Worm (Caenorhabditis elegans) whole organism, mixed stage, embryonic: Measurements from ENCODE around the gene rfth-1.

ENCODE experiments used
- M03D4.4 ChIP-seq: sonication (generic microtip); optimal IDR thresholded peaks from 2 replicates; lab custom pipeline; 2017; ENCODE audit warnings: mild to moderate bottlenecking, missing genetic modification characterization, missing compliant biosample characterization
- bed-3 ChIP-seq: fragments of 200-800 bp; sonication (Bioruptor generic); optimal IDR thresholded peaks from 3 replicates; lab custom pipeline; 2018; ENCODE audit warnings: mild to moderate bottlenecking, missing genetic modification characterization, moderate library complexity, missing compliant biosample characterization
- blmp-1 ChIP-seq: fragments of 150-350 bp; optimal IDR thresholded peaks from 2 replicates; lab custom pipeline; 2014; ENCODE audit warnings: missing biosample characterization, missing genetic modification characterization
- ceh-83 ChIP-seq: fragments of 200-800 bp; sonication (Bioruptor generic); optimal IDR thresholded peaks from 2 replicates; lab custom pipeline; 2018; ENCODE audit warnings: mild to moderate bottlenecking, missing genetic modification characterization, missing compliant biosample characterization
- ces-1 ChIP-seq: fragments of 150-350 bp; optimal IDR thresholded peaks from 2 replicates; lab custom pipeline; 2014; ENCODE audit warnings: missing biosample characterization, missing genetic modification reagents, missing genetic modification characterization
- cnd-1 ChIP-seq: fragments of 200-800 bp; sonication (Bioruptor generic); optimal IDR thresholded peaks from 2 replicates; lab custom pipeline; 2018; ENCODE audit warnings: mild to moderate bottlenecking, missing genetic modification characterization, missing compliant biosample characterization
- drap-1 ChIP-seq: fragments of 200-800 bp; sonication (Bioruptor generic); optimal IDR thresholded peaks from 3 replicates; lab custom pipeline; 2018; ENCODE audit warnings: mild to moderate bottlenecking, missing genetic modification characterization, missing compliant biosample characterization
- elt-1 ChIP-seq: sonication (generic microtip); optimal IDR thresholded peaks from 2 replicates; lab custom pipeline; 2017; ENCODE audit warnings: missing genetic modification characterization, mild to moderate bottlenecking, missing compliant biosample characterization, antibody characterized with exemption, moderate library complexity, borderline replicate concordance; ENCODE audit not compliant: insufficient read depth
- flh-1 ChIP-seq: fragments of 200-800 bp; sonication (Bioruptor generic); optimal IDR thresholded peaks from 2 replicates; lab custom pipeline; 2018; ENCODE audit warnings: mild to moderate bottlenecking, missing genetic modification characterization, moderate library complexity, missing compliant biosample characterization
- ham-2 ChIP-seq: fragments of 200-800 bp; sonication (Bioruptor generic); optimal IDR thresholded peaks from 2 replicates; lab custom pipeline; 2018; ENCODE audit warnings: mild to moderate bottlenecking, missing genetic modification characterization, missing compliant biosample characterization
- hlh-1 ChIP-seq: fragments of 150-350 bp; optimal IDR thresholded peaks from 2 replicates; lab custom pipeline; 2014; ENCODE audit warnings: missing biosample characterization, missing genetic modification reagents, missing genetic modification characterization
- lin-13 ChIP-seq: fragments of 150-350 bp; optimal IDR thresholded peaks from 2 replicates; lab custom pipeline; 2014; ENCODE audit warnings: missing biosample characterization, missing genetic modification characterization
- lin-32 ChIP-seq: fragments of 200-800 bp; sonication (Bioruptor generic); optimal IDR thresholded peaks from 2 replicates; lab custom pipeline; 2018; ENCODE audit warnings: mild to moderate bottlenecking, missing genetic modification characterization, missing compliant biosample characterization
- lsy-2 ChIP-seq: fragments of 150-350 bp; optimal IDR thresholded peaks from 2 replicates; lab custom pipeline; 2014; ENCODE audit warnings: missing biosample characterization, missing genetic modification characterization
- mep-1 ChIP-seq: fragments of 150-350 bp; optimal IDR thresholded peaks from 2 replicates; lab custom pipeline; 2017; ENCODE audit warnings: missing biosample characterization, missing genetic modification reagents, missing genetic modification characterization, inconsistent platforms
- mls-2 ChIP-seq: sonication (generic microtip); optimal IDR thresholded peaks from 2 replicates; lab custom pipeline; 2016; ENCODE audit warnings: mild to moderate bottlenecking, missing genetic modification characterization, moderate library complexity, missing compliant biosample characterization
- nhr-2 ChIP-seq: fragments of 150-350 bp; optimal IDR thresholded peaks from 2 replicates; lab custom pipeline; 2014; ENCODE audit warnings: missing biosample characterization, missing genetic modification characterization
- nhr-237 ChIP-seq: fragments of 150-350 bp; optimal IDR thresholded peaks from 2 replicates; lab custom pipeline; 2014; ENCODE audit warnings: missing biosample characterization, missing genetic modification characterization
- nhr-28 ChIP-seq: fragments of 150-350 bp; optimal IDR thresholded peaks from 2 replicates; lab custom pipeline; 2014; ENCODE audit warnings: missing biosample characterization, missing genetic modification characterization
- nhr-76 ChIP-seq: sonication (generic microtip); optimal IDR thresholded peaks from 2 replicates; lab custom pipeline; 2017; ENCODE audit warnings: missing biosample characterization, missing genetic modification characterization
- pha-4 ChIP-seq: fragments of 150-350 bp; optimal IDR thresholded peaks from 2 replicates; lab custom pipeline; 2018; ENCODE audit warnings: missing biosample characterization, missing genetic modification reagents, missing genetic modification characterization
- sem-2 ChIP-seq: fragments of 200-800 bp; sonication (Bioruptor generic); optimal IDR thresholded peaks from 2 replicates; lab custom pipeline; 2018; ENCODE audit warnings: mild to moderate bottlenecking, missing genetic modification characterization, missing compliant biosample characterization
- snpc-4 ChIP-seq: fragments of 150-350 bp; optimal IDR thresholded peaks from 2 replicates; lab custom pipeline; 2014; ENCODE audit warnings: missing biosample characterization, missing genetic modification characterization
- sptf-1 ChIP-seq: sonication (generic microtip); optimal IDR thresholded peaks from 2 replicates; lab custom pipeline; 2017; ENCODE audit warnings: mild to moderate bottlenecking, missing genetic modification characterization, moderate library complexity, missing compliant biosample characterization
- tbx-8 ChIP-seq: fragments of 200-800 bp; sonication (Bioruptor generic); optimal IDR thresholded peaks from 2 replicates; lab custom pipeline; 2018; ENCODE audit warnings: mild to moderate bottlenecking, missing genetic modification characterization, moderate library complexity, missing compliant biosample characterization
- unc-120 ChIP-seq: sonication (generic microtip); optimal IDR thresholded peaks from 2 replicates; lab custom pipeline; 2017; ENCODE audit warnings: missing genetic modification characterization, missing compliant biosample characterization; ENCODE audit not compliant: poor library complexity, severe bottlenecking
- unc-39 ChIP-seq: fragments of 150-350 bp; optimal IDR thresholded peaks from 2 replicates; lab custom pipeline; 2014; ENCODE audit warnings: missing biosample characterization, missing genetic modification characterization
- unc-62 ChIP-seq: fragments of 150-350 bp; optimal IDR thresholded peaks from 2 replicates; lab custom pipeline; 2014; ENCODE audit warnings: missing biosample characterization, missing genetic modification reagents, missing genetic modification characterization
- zip-8 ChIP-seq: fragments of 150-350 bp; optimal IDR thresholded peaks from 2 replicates; lab custom pipeline; 2014; ENCODE audit warnings: missing biosample characterization, missing genetic modification characterization
- ztf-11 ChIP-seq: fragments of 150-350 bp; optimal IDR thresholded peaks from 2 replicates; lab custom pipeline; 2014; ENCODE audit warnings: missing biosample characterization, missing genetic modification characterization

rfth-1 gene

DNA sequence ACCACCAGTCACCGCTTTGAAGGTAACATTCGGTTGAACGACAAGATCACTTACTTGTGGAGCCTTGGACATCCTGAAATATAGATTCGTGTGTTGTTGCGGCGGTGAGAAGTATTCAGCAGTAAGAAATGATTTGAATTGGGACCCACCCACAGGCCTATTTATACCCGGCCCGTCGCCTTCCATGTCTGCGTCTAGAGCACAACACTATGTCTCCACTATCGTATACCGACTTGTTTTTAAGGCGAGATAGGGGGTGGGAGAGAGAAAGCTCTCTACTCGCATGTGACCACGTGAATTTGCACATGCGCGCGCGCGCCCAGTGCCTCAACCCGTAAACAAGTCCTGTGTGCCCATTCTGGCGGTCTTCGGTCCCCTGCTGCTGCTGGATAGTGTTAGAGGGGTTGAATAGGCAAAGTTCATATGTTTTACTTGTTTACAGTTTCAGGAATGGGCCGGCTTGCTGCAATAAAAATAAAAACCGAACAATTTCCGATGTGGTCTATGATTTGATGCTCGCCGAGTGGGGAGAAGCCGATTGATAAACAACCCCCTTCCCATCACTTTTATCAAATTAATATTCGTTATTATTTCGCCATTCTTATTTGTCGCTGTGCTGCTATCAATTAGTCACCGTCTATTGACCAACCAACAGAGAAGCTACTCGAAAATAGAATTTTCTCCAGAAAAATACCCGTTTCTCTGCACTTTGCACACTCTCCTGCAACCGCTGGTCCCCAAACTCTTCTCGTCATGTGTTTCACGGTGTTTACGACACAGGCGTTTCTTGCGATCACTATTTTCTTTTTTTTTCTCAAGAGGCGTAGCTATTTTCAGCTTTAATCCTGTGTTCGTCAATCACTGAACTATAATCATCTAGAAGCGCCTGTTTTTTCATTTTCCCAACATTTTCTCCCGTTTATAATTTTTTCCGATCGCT lies 41.1 kb downstream of the rfth-1 start:
- TF ChIP-seq sem-2 (GFP tag; lab: Kevin White, UChicago) (peak; percentile 5), hlh-1 (peak; percentile 45), lin-13 (no peak), pha-4 (tag; lab: Kevin White, UChicago) (peak; percentile 50), drap-1 (GFP tag; lab: Kevin White, UChicago) (peak; percentile 30)

DNA sequence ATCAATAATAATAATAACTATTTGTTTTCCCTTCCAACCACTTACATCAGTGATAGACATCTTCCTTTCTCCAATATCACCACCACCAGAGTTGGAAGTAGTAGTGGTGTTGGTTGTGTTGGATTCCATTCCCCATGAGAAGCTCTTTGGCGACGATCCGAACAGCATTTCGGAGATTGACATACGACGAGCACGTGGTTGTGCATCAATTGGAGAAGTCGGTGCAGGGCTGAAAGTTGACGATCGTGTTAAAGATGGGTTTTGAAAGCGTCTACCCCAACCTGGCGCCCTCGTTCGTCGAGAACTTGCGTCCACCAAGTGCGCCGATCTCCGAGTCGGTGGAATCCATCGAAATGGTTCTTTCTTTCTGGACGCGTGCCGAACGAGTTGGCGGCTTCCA lies 42.1 kb downstream of the rfth-1 start:
- TF ChIP-seq tbx-8 (no peak), snpc-4 (tag; lab: Kevin White, UChicago) (no peak), lsy-2 (tag; lab: Kevin White, UChicago) (no peak), mep-1 (tag; lab: Kevin White, UChicago) (no peak), bed-3 (GFP tag; lab: Kevin White, UChicago) (no peak), cnd-1 (tag; lab: Kevin White, UChicago) (no peak), lin-32 (GFP tag; lab: Kevin White, UChicago) (no peak), sptf-1 (tag; lab: Kevin White, UChicago) (no peak), ztf-11 (tag; lab: Kevin White, UChicago) (no peak)

DNA sequence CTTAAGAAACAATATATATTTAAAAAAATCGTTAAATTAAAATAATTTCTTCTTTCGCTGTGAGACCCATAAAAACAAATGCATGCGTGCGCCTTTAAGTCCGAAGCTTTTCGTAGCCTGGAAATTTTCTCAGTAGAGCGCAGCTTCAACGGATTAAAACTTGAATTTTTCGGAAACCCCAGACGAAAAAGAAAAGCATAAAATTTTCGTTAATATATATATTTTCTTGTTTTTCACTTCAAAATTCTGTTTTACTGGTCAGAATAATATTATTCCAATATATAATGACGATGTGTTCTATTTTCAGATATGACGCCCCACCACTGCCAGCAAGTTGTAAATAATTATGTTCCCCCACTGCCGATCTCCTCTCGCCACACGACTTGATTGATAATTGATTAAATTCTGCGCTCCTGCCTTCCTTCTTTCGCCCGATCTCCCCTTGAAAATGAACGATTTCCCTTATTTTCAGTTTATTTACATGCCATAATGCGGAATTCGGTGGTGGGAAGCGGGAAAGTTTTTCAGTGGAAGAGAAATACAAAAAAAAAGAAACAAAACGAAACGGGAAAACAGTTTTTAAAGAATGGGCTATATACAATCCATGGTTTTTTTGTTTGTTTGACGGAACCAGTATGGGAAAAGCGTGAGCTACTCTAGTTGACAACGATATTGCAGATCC lies 42.9 kb downstream of the rfth-1 start:
- peak; percentile 6 for TF ChIP-seq ceh-83
- no peak for TF ChIP-seq blmp-1 (tag; lab: Kevin White, UChicago)
- TF ChIP-seq, all 35 proteins: peak for 1

DNA sequence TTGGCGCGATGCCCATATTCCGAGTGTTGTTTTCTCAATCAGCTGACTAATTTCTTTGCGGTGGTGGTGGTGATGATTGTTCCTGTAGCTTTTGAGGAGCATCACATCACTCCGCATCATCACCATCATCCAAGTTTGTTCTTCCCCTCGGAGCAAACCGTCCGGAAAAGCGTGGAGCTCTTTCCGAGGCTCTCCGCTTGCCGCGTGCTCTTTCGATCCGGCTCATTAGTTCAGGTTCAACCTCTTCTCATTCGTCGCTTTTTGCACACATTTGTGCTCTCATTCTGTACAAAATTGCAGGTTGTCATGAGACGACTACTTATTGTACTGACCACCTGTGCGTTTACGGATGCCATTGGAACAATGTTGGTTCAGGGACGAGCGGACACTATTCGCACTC lies 45.9 kb downstream of the rfth-1 start, which contains the start of gene M01H9.5:
Gene M01H9.5 (plus strand): TSS at position 301 of the 400 bp plus-strand sequence.
- TF ChIP-seq sptf-1 (tag; lab: Kevin White, UChicago) = no peak
- no peak for TF ChIP-seq cnd-1 (tag; lab: Kevin White, UChicago)
- TF ChIP-seq M03D4.4 (tag; lab: Kevin White, UChicago) = no peak
- TF ChIP-seq snpc-4 (tag; lab: Kevin White, UChicago) = no peak
- no peak for TF ChIP-seq ham-2
- no peak for TF ChIP-seq hlh-1
- no peak for TF ChIP-seq elt-1 (tag; lab: Kevin White, UChicago)
- TF ChIP-seq ztf-11 (tag; lab: Kevin White, UChicago) = no peak
- TF ChIP-seq, all 35 proteins: peak for 0

DNA sequence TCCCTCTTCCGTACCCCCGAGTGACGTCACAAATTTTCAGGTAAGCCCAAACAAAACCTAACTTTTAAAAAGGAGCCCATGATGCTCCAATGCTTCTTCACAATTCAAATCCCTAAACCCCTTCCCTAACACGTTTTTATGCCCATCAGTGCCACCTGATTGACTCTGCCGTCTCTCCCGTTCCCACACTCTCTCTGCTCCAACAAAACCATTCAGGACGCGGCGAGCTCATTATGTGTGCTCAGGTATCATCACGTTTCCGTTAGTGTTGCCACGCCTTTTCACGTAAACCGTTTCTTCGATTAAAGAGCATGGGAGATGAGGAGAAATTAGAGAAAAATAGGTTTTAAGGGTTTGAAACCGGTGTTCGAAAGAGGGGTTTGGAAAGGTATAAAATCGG lies 48.0 kb downstream of the rfth-1 start, which contains the start of gene M01H9.2:
Gene M01H9.2 (minus strand): TSS at position 101 of the 400 bp plus-strand sequence.
- TF ChIP-seq blmp-1 (tag; lab: Kevin White, UChicago) (no peak), mls-2 (no peak), unc-120 (tag; lab: Kevin White, UChicago) (no peak), unc-62 (GFP tag; lab: Kevin White, UChicago) (no peak), nhr-2 (tag; lab: Kevin White, UChicago) (no peak), drap-1 (GFP tag; lab: Kevin White, UChicago) (no peak), nhr-28 (tag; lab: Kevin White, UChicago) (no peak), lin-32 (GFP tag; lab: Kevin White, UChicago) (no peak), lin-13 (no peak)
- TF ChIP-seq, all 35 proteins: peak for 0

DNA sequence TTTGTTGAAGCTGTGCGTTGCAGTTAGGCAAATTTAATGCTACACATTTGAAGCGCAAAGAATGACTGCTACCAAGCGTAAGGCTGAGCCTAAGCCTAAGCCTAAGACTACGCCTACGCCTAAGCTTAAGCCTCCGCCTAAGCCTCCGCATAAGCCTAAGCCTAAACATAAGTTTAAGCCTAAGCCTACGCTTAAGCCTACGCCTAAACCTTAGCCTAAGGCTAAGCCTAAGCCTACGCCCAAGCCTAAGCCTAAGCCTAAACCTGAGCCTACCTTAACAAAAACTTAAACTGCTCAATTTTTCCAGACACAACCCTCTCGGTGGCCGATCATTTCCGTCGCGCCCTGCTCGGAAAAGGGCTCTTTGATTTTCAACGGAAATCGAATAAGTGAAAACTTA lies 51.8 kb downstream of the rfth-1 start:
- TF ChIP-seq unc-39 (tag; lab: Kevin White, UChicago) = no peak
- TF ChIP-seq bed-3 (GFP tag; lab: Kevin White, UChicago) = no peak
- TF ChIP-seq sem-2 (GFP tag; lab: Kevin White, UChicago) = no peak
- no peak for TF ChIP-seq flh-1
- TF ChIP-seq zip-8 = no peak
- TF ChIP-seq lin-13 = no peak
- TF ChIP-seq M03D4.4 (tag; lab: Kevin White, UChicago) = no peak
- TF ChIP-seq drap-1 (GFP tag; lab: Kevin White, UChicago) = no peak
- TF ChIP-seq ces-1 (GFP tag; lab: Kevin White, UChicago) = no peak
- TF ChIP-seq nhr-237 (tag; lab: Kevin White, UChicago) = no peak
- no peak for TF ChIP-seq ceh-83
- TF ChIP-seq nhr-76 = no peak
- TF ChIP-seq cnd-1 (tag; lab: Kevin White, UChicago) = no peak
- no peak for TF ChIP-seq sptf-1 (tag; lab: Kevin White, UChicago)
